Worm (Caenorhabditis elegans): ENCODE results near the gene sre-33.

Gene sre-33

DNA sequence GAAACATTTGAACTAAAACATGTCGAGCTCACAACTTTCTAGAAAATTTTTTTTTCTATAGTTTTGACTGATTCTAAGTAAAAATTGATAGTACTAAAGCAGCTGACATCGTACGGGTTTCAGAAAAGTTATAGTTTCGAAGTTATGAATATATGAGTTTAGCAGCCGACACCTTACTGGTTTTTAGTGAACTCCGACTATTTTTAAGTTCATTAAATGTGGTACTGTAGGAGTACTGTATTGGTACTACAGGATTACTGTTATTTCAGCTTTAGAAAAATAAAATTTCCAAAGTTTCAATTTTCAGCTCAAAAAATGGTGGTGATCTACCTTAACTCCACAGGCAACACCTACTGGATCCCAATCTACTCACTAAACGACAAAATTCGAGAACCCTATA, 12.5 kb downstream of the sre-33 start, which contains the start of gene sre-37:
Gene sre-37, plus strand, starts transcription at position 301 of the 400 bp plus-strand sequence.
- no peak for TF ChIP-seq nhr-43 (tag; optimal IDR thresholded peaks at IDR 0.05; ENCODE audit: poor library complexity, severe bottlenecking)
- TF ChIP-seq ztf-11 (tag; optimal IDR thresholded peaks at IDR 0.05), result no peak
- TF ChIP-seq lin-39 (tag; optimal IDR thresholded peaks at IDR 0.05), result no peak
- no peak for TF ChIP-seq nhr-237 (tag; optimal IDR thresholded peaks at IDR 0.05)

DNA sequence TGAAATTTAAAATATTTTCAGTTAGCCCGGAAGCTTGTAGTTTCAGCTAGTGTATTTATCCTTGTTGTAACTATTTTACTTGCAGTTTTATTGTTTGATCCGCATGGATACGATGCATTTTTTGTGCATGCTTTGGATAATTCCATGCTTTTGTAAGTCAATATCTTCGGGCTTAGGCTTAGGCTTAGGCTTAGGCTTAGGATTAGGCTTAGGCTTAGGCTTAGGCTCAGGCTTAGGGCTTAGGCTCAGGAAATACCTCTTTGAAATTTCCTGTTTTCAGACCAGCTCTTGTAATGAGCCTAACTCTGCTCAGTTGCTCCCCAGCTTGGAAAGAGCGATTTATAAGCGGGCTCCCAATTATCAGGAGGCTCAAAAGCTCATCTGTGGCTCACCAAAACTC, 13.9 kb downstream of the sre-33 start, which contains the start of gene srg-16:
Gene srg-16, plus strand, starts transcription at position 87 of the 400 bp plus-strand sequence.
- TF ChIP-seq nhr-25 (tag; optimal IDR thresholded peaks at IDR 0.05) (no peak), elt-1 (tag; optimal IDR thresholded peaks at IDR 0.05) (no peak), mdl-1 (tag; optimal IDR thresholded peaks at IDR 0.05) (no peak), ztf-11 (tag; optimal IDR thresholded peaks at IDR 0.05) (no peak), fkh-10 (GFP tag; optimal IDR thresholded peaks at IDR 0.05) (no peak), pha-4 (tag; optimal IDR thresholded peaks at IDR 0.05) (no peak), ZK546.5 (tag; optimal IDR thresholded peaks at IDR 0.05) (no peak), hmg-11 (tag; optimal IDR thresholded peaks at IDR 0.05) (no peak), daf-12 (tag; optimal IDR thresholded peaks at IDR 0.05) (no peak)

DNA sequence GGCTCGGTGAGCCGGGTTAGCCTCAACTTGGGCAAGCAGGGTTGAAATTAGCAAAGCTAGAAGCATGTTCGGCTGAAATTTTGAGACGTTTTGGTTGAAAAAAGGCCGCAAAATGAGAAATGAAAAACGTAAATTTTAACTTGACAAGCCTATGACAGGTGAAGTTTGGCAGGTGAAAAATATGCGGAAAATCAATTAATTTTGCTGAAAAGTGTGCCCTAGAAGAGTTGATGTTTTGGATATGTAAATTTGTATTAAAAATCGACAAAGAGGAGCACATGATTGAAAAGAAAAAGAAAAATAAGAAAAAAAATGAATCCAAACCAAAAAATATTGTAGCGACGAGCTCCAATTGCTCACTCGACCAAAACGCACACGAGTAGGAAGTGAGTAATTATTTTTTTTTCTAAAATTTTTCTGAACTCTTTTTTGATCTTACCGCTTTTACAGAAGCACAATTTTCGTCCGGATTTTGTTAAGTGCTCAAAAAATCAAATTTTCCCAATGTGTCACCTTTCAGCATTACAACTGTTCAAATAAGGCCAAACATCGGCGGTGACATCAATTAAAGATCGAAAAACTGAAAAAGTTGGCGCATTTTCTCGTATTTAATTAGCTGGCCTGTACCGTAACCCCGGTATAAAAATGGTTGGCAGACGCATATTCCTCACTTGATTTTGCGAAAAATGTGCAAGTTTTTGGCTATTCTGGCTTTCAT, 18.2 kb downstream of the sre-33 start, which contains the start of the genes F15A4.5 and phat-8:
Gene F15A4.5, minus strand, starts transcription at position 101 of the 718 bp plus-strand sequence.
Gene phat-8, plus strand, starts transcription at position 668 of the 718 bp plus-strand sequence.
- no peak for TF ChIP-seq nhr-43 (tag; optimal IDR thresholded peaks at IDR 0.05; ENCODE audit: poor library complexity, severe bottlenecking)
- no peak for TF ChIP-seq sea-2 (GFP tag; optimal IDR thresholded peaks at IDR 0.05)
- TF ChIP-seq ama-1 (optimal IDR thresholded peaks at IDR 0.05), result no peak
- no peak for TF ChIP-seq unc-62 (GFP tag; optimal IDR thresholded peaks at IDR 0.05)
- no peak for TF ChIP-seq zag-1 (tag; optimal IDR thresholded peaks at IDR 0.05)
- TF ChIP-seq daf-12 (tag; optimal IDR thresholded peaks at IDR 0.05), result no peak
- TF ChIP-seq unc-39 (tag; optimal IDR thresholded peaks at IDR 0.05), result no peak
- TF ChIP-seq ZK546.5 (tag; optimal IDR thresholded peaks at IDR 0.05), result no peak
- TF ChIP-seq elt-2 (tag; optimal IDR thresholded peaks at IDR 0.05), result no peak
- no peak for TF ChIP-seq tbx-2 (tag; optimal IDR thresholded peaks at IDR 0.05)
- TF ChIP-seq nhr-28 (tag; optimal IDR thresholded peaks at IDR 0.05), result no peak

DNA sequence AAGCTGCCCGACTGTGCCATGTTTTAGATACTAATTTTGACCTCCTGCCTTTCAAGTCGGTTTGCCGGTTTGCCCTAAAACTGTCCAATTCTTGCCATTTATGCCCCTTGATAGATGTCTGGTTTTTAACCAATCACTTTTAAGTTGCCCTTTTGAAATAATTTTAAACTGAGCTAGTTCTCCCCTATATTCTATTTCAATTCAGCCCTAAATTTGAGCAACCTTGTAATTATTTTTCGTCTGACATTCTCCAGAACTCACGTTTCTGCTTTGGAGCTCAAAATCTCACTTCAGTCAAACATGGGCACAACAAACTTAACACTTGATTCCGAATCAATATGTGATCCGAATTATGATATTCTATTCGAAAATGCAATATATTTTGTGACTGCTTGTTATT, 20.3 kb downstream of the sre-33 start, which contains the start of gene srg-17:
Gene srg-17, plus strand, starts transcription at position 301 of the 400 bp plus-strand sequence.
- no peak for TF ChIP-seq nhr-43 (tag; optimal IDR thresholded peaks at IDR 0.05; ENCODE audit: poor library complexity, severe bottlenecking)
- TF ChIP-seq lsy-12 (tag; optimal IDR thresholded peaks at IDR 0.05), result no peak
- no peak for TF ChIP-seq R02D3.7 (tag; optimal IDR thresholded peaks at IDR 0.05)
- no peak for TF ChIP-seq nhr-25 (tag; optimal IDR thresholded peaks at IDR 0.05)
- no peak for TF ChIP-seq lin-39 (tag; optimal IDR thresholded peaks at IDR 0.05)
- no peak for TF ChIP-seq skn-1 (tag; optimal IDR thresholded peaks at IDR 0.05)
- TF ChIP-seq sea-2 (GFP tag; optimal IDR thresholded peaks at IDR 0.05), result no peak
- TF ChIP-seq elt-1 (tag; optimal IDR thresholded peaks at IDR 0.05), result no peak
- no peak for TF ChIP-seq unc-62 (GFP tag; optimal IDR thresholded peaks at IDR 0.05)
- TF ChIP-seq nhr-77 (tag; optimal IDR thresholded peaks at IDR 0.05), result no peak
- no peak for TF ChIP-seq ZK546.5 (tag; optimal IDR thresholded peaks at IDR 0.05)
- no peak for TF ChIP-seq nhr-11 (tag; optimal IDR thresholded peaks at IDR 0.05)

DNA sequence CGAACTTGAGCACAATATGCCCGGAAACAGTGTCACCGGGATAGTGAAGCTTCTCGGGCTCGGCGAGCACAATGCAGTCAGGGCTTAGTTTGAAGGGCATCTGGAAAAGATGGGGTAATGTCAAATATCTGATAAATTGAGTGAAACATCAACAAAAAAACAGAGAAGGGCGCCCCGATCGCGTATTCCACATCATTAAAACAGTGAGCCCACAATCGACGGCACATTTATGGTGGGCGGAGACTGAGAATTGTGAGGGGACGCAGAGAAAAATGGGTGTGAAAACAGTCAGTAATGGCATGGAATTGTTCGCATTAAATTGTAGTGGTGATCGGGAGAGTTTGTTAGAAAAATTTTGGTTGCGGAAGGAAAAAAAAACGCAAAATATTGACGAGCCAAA, 27.7 kb downstream of the sre-33 start, which contains the start of gene arrd-9:
Gene arrd-9, minus strand, starts transcription at position 101 of the 400 bp plus-strand sequence.
- no peak for TF ChIP-seq nhr-67 (tag; optimal IDR thresholded peaks at IDR 0.05)
- TF ChIP-seq sea-2 (GFP tag; optimal IDR thresholded peaks at IDR 0.05), result no peak
- TF ChIP-seq ZK546.5 (tag; optimal IDR thresholded peaks at IDR 0.05), result no peak
- TF ChIP-seq skn-1 (tag; optimal IDR thresholded peaks at IDR 0.05), result no peak
- TF ChIP-seq eor-1 (tag; optimal IDR thresholded peaks at IDR 0.05), result no peak

DNA sequence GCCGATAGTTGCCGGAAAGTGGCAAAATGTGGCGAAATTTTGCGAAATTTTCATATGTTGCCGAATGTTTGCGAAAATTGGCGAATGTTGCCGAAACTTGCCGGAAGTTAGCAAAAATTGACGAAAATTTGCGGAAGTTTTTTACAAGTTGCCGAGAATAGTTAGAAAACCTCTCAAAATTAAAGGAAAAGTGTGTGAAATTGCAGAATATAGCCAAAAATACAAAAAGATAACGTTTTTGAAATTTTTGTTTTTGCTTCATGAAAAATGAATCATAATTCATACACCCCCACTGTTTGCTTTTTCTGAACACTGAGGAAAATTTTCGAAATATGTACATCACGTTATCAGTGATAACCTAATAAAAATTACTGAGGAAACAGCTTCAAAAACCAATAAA, 28.5 kb downstream of the sre-33 start:
- TF ChIP-seq nhr-76 (tag; optimal IDR thresholded peaks at IDR 0.05) (no peak), pqm-1 (tag; optimal IDR thresholded peaks at IDR 0.05) (no peak), ama-1 (optimal IDR thresholded peaks at IDR 0.05) (no peak), nhr-43 (tag; optimal IDR thresholded peaks at IDR 0.05; ENCODE audit: poor library complexity, severe bottlenecking) (no peak), ceh-82 (tag; optimal IDR thresholded peaks at IDR 0.05) (no peak), ceh-16 (tag; optimal IDR thresholded peaks at IDR 0.05) (no peak), lin-39 (tag; optimal IDR thresholded peaks at IDR 0.05) (no peak), nhr-77 (tag; optimal IDR thresholded peaks at IDR 0.05) (no peak), fkh-2 (tag; optimal IDR thresholded peaks at IDR 0.05) (no peak), nhr-12 (tag; optimal IDR thresholded peaks at IDR 0.05) (no peak), skn-1 (tag; optimal IDR thresholded peaks at IDR 0.05) (no peak), elt-1 (tag; optimal IDR thresholded peaks at IDR 0.05) (no peak), ZK546.5 (tag; optimal IDR thresholded peaks at IDR 0.05) (no peak)
